Worm (Caenorhabditis elegans) whole organism, L4 larva: Measurements from ENCODE around the gene shc-3.

ENCODE experiments used
- T20F7.1 ChIP-seq: fragments of 200-800 bp; sonication (Bioruptor generic); optimal IDR thresholded peaks from 2 replicates; lab custom pipeline; 2018; ENCODE audit warnings: mild to moderate bottlenecking, missing genetic modification characterization, missing compliant biosample characterization
- ama-1 ChIP-seq: fragments of 150-350 bp; optimal IDR thresholded peaks from 2 replicates; lab custom pipeline; 2014; ENCODE audit warnings: inconsistent platforms, mixed read lengths
- lin-15B ChIP-seq: fragments of 150-350 bp; sonication (generic microtip); optimal IDR thresholded peaks from 3 replicates; lab custom pipeline; 2014; ENCODE audit warnings: missing biosample characterization, missing genetic modification characterization
- nhr-11 ChIP-seq: fragments of 150-350 bp; optimal IDR thresholded peaks from 2 replicates; lab custom pipeline; 2014; ENCODE audit warnings: missing biosample characterization, missing genetic modification characterization
- nhr-28 ChIP-seq: fragments of 150-350 bp; optimal IDR thresholded peaks from 2 replicates; lab custom pipeline; 2014; ENCODE audit warnings: missing biosample characterization, missing genetic modification characterization
- skn-1 ChIP-seq: fragments of 150-350 bp; optimal IDR thresholded peaks from 2 replicates; lab custom pipeline; 2014; ENCODE audit warnings: missing biosample characterization, missing genetic modification characterization

DNA sequence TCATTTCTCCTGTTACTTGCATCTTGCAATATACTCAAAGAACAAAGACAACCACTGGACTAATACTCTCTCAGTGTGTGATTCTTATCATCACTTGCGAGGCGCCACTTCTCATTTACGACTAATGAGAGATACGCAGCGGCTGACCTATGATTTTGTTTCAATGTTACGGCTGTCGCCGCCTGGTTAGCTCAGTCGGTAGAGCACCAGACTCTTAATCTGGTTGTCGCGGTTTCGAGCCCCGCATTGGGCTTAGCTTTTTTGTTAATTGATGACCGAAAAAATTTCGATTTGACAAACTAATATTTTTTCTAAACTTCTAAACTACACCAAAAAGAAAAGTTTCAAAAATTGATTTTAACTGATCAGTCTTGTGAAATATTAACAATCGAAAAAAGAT lies 1.0 kb upstream of the shc-3 start:
- no peak for TF ChIP-seq skn-1
- TF ChIP-seq lin-15B (tag; lab: Kevin White, UChicago): no peak
- peak; percentile 7 for TF ChIP-seq nhr-28 (tag; lab: Kevin White, UChicago)
- no peak for TF ChIP-seq T20F7.1 (GFP tag; lab: Kevin White, UChicago)
- TF ChIP-seq nhr-11: no peak
- no peak for TF ChIP-seq ama-1
